Fruit fly (Drosophila melanogaster) whole organism, larva: Measurements from ENCODE around the gene TwdlD.

Source experiments
- noc ChIP-seq: fragments of 200-800 bp; sonication (Bioruptor generic); optimal IDR thresholded peaks from 3 replicates; lab custom pipeline; 2019; ENCODE audit warnings: missing biosample characterization, mild to moderate bottlenecking, missing genetic modification characterization, moderate library complexity

Gene TwdlD

dm6 chr3R:26636388-26636787, 3.4 kb upstream of the TwdlD start, which contains the start of gene TwdlS:
TSS of gene TwdlS (plus strand) at chr3R:26636688.
- TF ChIP-seq noc (tag; lab: Kevin White, UChicago): no peak

- TF ChIP-seq noc (tag; lab: Kevin White, UChicago): no peak
Measured at dm6 chr3R:26654594-26654993, 14.8 kb downstream of the TwdlD start.

- TF ChIP-seq noc (tag; lab: Kevin White, UChicago): no peak
Measured at dm6 chr3R:26655416-26655945, 15.7 kb downstream of the TwdlD start.

- no peak for TF ChIP-seq noc (tag; lab: Kevin White, UChicago)
Measured at dm6 chr3R:26656140-26656539, 16.3 kb downstream of the TwdlD start, which contains the start of gene Tb. TSS of gene Tb (plus strand) at chr3R:26656440.

- TF ChIP-seq noc (tag; lab: Kevin White, UChicago): no peak
Measured at dm6 chr3R:26670277-26670676, 30.5 kb downstream of the TwdlD start.

- TF ChIP-seq noc (tag; lab: Kevin White, UChicago): no peak
Measured at dm6 chr3R:26671525-26672132, 31.8 kb downstream of the TwdlD start.

dm6 chr3R:26681947-26682346, 42.1 kb downstream of the TwdlD start, which contains the start of gene beat-VII:
TSS of gene beat-VII (minus strand) at chr3R:26681966.
- no peak for TF ChIP-seq noc (tag; lab: Kevin White, UChicago)

dm6 chr3R:26690197-26690596, 50.4 kb downstream of the TwdlD start:
- TF ChIP-seq noc (tag; lab: Kevin White, UChicago): no peak
